Fruit fly (Drosophila melanogaster) whole organism, wandering third instar larva: ENCODE results near the gene vrs.
A peak's percentile ranks its signal among the peaks of the same experiment; 100 is the strongest.

Experiments used
- CG32264 ChIP-seq: fragments of 200-800 bp; sonication (Bioruptor generic); optimal IDR thresholded peaks from 2 replicates; lab custom pipeline; 2016; ENCODE audit warnings: missing biosample characterization, missing genetic modification characterization
- HLH106 ChIP-seq: fragments of 200-800 bp; optimal IDR thresholded peaks from 3 replicates; lab custom pipeline; 2019; ENCODE audit warnings: missing biosample characterization, mild to moderate bottlenecking, missing genetic modification characterization, moderate library complexity
- Hr78 ChIP-seq: fragments of >200 bp; optimal IDR thresholded peaks from 2 replicates; lab custom pipeline; 2017; ENCODE audit warnings: missing biosample characterization, missing genetic modification characterization
- Jra ChIP-seq: sonication (Bioruptor generic); optimal IDR thresholded peaks from 2 replicates; lab custom pipeline; 2016; ENCODE audit warnings: missing biosample characterization, missing genetic modification characterization
- OdsH ChIP-seq: fragments of 200-800 bp; sonication (Bioruptor generic); optimal IDR thresholded peaks from 2 replicates; lab custom pipeline; 2016; ENCODE audit warnings: missing biosample characterization, mild to moderate bottlenecking, missing genetic modification characterization
- Sp1 ChIP-seq: fragments of 200-800 bp; sonication (Bioruptor generic); optimal IDR thresholded peaks from 3 replicates; lab custom pipeline; 2019; ENCODE audit warnings: missing biosample characterization, mild to moderate bottlenecking, missing genetic modification characterization, moderate library complexity
- Vsx2 ChIP-seq: fragments of 200-300, 225-300 bp; sonication (Bioruptor generic); optimal IDR thresholded peaks from 2 replicates; lab custom pipeline; 2018; ENCODE audit warnings: missing biosample characterization, missing genetic modification characterization; ENCODE audit not compliant: partially characterized antibody
- ey ChIP-seq: fragments of 200-800 bp; sonication (Bioruptor generic); optimal IDR thresholded peaks from 2 replicates; lab custom pipeline; 2016; ENCODE audit warnings: missing biosample characterization, missing genetic modification characterization
- h ChIP-seq: fragments of 200-800 bp; sonication (Bioruptor generic); optimal IDR thresholded peaks from 3 replicates; lab custom pipeline; 2016; ENCODE audit warnings: missing biosample characterization, mild to moderate bottlenecking, missing genetic modification characterization
- lola ChIP-seq: fragments of >200 bp; optimal IDR thresholded peaks from 2 replicates; lab custom pipeline; 2017; ENCODE audit warnings: missing biosample characterization, missing genetic modification characterization
- pan ChIP-seq: fragments of >200 bp; optimal IDR thresholded peaks from 2 replicates; lab custom pipeline; 2017
- psq ChIP-seq: fragments of 200-800 bp; sonication (Bioruptor generic); optimal IDR thresholded peaks from 3 replicates; lab custom pipeline; 2017; ENCODE audit warnings: missing biosample characterization, mild to moderate bottlenecking, missing genetic modification characterization, moderate library complexity

- TF ChIP-seq Jra (GFP tag; lab: Kevin White, UChicago) (peak; percentile 99), OdsH (GFP tag; lab: Kevin White, UChicago) (peak; percentile 100), lola (GFP tag; lab: Kevin White, UChicago) (no peak), Hr78 (GFP tag; lab: Kevin White, UChicago) (no peak), h (GFP tag; lab: Kevin White, UChicago) (peak; percentile 100), psq (GFP tag; lab: Kevin White, UChicago) (peak; percentile 99), pan (lab: Kevin White, UChicago) (no peak), HLH106 (tag; lab: Kevin White, UChicago) (peak; percentile 100), Vsx2 (no peak), Sp1 (peak; percentile 100), CG32264 (peak; percentile 100), ey (GFP tag; lab: Kevin White, UChicago) (peak; percentile 100)
Measured at dm6 chr3R:12448889-12449314, 1.4 kb downstream of the vrs start, which contains the start of gene CG18549.
